Worm (Caenorhabditis elegans): ENCODE measurements around the gene nspb-10.

The nspb-10 gene

DNA sequence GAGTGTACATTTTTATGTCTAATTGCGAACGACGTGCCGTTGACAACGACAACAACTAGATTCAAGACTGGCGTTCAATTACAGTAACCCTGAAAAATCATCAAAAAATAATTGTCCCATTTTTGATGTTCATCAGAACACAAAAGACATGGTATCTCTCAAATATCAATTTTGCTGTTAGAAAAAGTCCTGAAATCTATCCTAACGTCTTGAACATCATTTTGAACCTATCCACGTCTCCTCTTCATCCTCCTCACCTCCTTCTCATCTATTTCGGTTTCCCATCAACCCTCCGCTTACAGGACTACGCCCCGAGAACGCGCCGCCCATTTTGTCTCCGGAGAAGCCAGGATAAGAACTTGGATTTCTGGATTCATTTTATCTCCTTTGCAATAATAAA lies 27.7 kb upstream of the nspb-10 start, which contains the start of gene mltn-9:
TSS of gene mltn-9 (plus strand) at position 301 of the 400 bp plus-strand sequence.
- TF ChIP-seq grh-1 (GFP tag; IDR thresholded peaks at IDR 0.05) (no peak), ceh-82 (tag; optimal IDR thresholded peaks at IDR 0.05) (no peak), lin-14 (GFP tag; optimal IDR thresholded peaks at IDR 0.05) (no peak), mab-9 (GFP tag; IDR thresholded peaks at IDR 0.05) (no peak), fos-1 (tag; optimal IDR thresholded peaks at IDR 0.05) (no peak), pqm-1 (tag; optimal IDR thresholded peaks at IDR 0.05) (no peak), nhr-77 (tag; optimal IDR thresholded peaks at IDR 0.05) (no peak), efl-3 (GFP tag; optimal IDR thresholded peaks at IDR 0.05) (no peak), lin-15B (tag; optimal IDR thresholded peaks at IDR 0.05) (no peak), F16B12.6 (tag; optimal IDR thresholded peaks at IDR 0.05) (no peak), hpl-2 (GFP tag; optimal IDR thresholded peaks at IDR 0.05) (no peak), snu-23 (GFP tag; optimal IDR thresholded peaks at IDR 0.05) (no peak), hlh-17 (GFP tag; optimal IDR thresholded peaks at IDR 0.05; ENCODE audit: borderline replicate concordance) (no peak), zip-4 (GFP tag; optimal IDR thresholded peaks at IDR 0.05) (no peak), nhr-47 (tag; optimal IDR thresholded peaks at IDR 0.05) (no peak), pag-3 (tag; optimal IDR thresholded peaks at IDR 0.05; ENCODE audit: borderline replicate concordance, insufficient read depth) (no peak), unc-98 (GFP tag; IDR thresholded peaks at IDR 0.05) (no peak), ets-5 (GFP tag; IDR thresholded peaks at IDR 0.05) (no peak), ztf-4 (tag; optimal IDR thresholded peaks at IDR 0.05) (no peak), mep-1 (tag; optimal IDR thresholded peaks at IDR 0.05) (no peak)

DNA sequence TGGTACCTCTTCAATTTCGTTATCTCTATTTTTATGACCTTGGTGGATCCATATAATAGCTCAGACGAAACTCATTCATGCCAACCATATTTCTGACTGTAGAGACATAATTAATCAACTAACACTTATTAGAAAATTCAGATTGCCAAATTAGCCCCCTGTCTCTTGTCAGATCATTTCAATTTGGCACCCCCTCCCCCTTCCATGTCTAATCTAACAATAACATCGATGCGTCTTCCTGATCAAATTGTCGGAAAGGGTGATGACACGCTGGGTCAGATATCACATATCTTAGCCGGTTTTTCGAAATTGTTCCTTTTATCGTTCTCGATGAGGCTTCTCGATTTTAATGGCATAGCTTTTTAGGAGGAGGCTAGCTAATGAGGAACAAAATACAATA lies 23.2 kb upstream of the nspb-10 start:
- TF ChIP-seq nhr-71 (tag; optimal IDR thresholded peaks at IDR 0.05) (no peak), blmp-1 (tag; optimal IDR thresholded peaks at IDR 0.05) (peak; percentile 7), tlp-1 (tag; optimal IDR thresholded peaks at IDR 0.05) (no peak), ztf-4 (tag; optimal IDR thresholded peaks at IDR 0.05) (no peak)

DNA sequence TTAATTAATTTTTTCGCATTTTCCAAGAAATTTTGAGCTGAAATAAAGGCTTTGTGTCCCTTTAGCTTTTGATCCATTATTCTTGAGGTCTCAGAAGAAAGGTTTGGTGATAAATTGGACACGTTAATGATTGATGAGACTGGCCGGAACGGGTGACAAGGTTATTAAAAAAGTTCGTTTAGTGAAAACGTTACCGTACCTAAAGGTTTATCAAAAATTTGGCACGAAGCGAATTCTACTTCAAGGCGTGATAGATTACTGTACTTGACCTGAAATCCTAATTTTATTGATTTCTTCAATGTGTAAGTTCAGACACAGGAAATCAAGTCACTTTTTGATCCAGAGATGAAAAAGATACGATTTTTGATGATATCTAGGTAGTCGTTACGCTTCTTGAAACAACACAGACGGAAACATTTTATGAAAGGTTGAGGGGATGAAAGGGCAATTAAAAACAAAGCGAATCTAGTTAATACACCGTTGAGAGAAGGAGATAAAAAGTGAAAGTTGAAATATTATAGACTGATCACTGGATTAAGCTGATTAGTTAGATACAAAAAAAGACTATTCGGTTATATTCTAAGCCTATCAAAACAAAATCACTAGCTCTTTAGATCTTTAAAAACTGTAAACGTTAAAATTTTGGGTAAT lies 22.6 kb upstream of the nspb-10 start:
- TF ChIP-seq unc-130 (tag; optimal IDR thresholded peaks at IDR 0.05) (no peak), ama-1 (optimal IDR thresholded peaks at IDR 0.05) (peak; percentile 20), lin-39 (tag; optimal IDR thresholded peaks at IDR 0.05) (peak; percentile 16), blmp-1 (tag; optimal IDR thresholded peaks at IDR 0.05) (peak; percentile 42), nhr-90 (tag; optimal IDR thresholded peaks at IDR 0.05; ENCODE audit: poor library complexity) (no peak), isw-1 (GFP tag; IDR thresholded peaks at IDR 0.05) (no peak), zag-1 (tag; optimal IDR thresholded peaks at IDR 0.05) (no peak), fos-1 (tag; optimal IDR thresholded peaks at IDR 0.05) (no peak), nhr-84 (tag; optimal IDR thresholded peaks at IDR 0.05) (no peak), C34B4.2 (tag; optimal IDR thresholded peaks at IDR 0.05) (no peak), nhr-28 (tag; optimal IDR thresholded peaks at IDR 0.05) (no peak), efl-1 (optimal IDR thresholded peaks at IDR 0.05) (no peak), efl-1 (GFP tag; optimal IDR thresholded peaks at IDR 0.05 in 1 of 2) (peak in 1 of 2 experiments; percentile 50)

- TF ChIP-seq efl-1 (optimal IDR thresholded peaks at IDR 0.05) (no peak), efl-1 (GFP tag; optimal IDR thresholded peaks at IDR 0.05 in 1 of 2) (peak in 1 of 2 experiments; percentile 30), jun-1 (tag; optimal IDR thresholded peaks at IDR 0.05) (no peak)
These were observed 21.4 kb upstream of the nspb-10 start for ce11 chrII:14609297-14609937.

DNA sequence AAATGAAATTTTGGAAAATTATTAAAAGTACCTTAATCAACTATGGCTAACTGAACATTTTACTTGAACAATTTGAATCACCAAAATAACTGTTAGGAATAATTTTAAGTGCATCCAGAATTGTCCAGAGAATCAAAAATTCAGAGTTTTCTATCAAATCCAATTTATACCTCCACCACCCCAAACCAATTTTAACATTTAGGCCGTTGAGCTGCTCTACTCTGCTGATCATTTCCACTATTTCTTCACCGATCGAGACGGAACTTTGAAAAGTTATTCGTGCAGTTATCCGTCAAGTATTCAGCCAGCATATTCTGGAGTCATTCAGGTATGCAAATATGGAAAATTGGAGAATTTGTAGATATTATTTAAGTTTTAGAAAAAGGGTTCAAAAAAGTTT lies 20.4 kb upstream of the nspb-10 start:
- TF ChIP-seq efl-1 (optimal IDR thresholded peaks at IDR 0.05) = no peak
- peak in 1 of 2 experiments; percentile 51 for TF ChIP-seq efl-1 (GFP tag; optimal IDR thresholded peaks at IDR 0.05 in 1 of 2)
- TF ChIP-seq lsy-2 (tag; optimal IDR thresholded peaks at IDR 0.05) = no peak

All from whole organism, L1 larva.